Worm (Caenorhabditis elegans): ENCODE results near the gene str-46.

- TF ChIP-seq snpc-4 (tag; optimal IDR thresholded peaks at IDR 0.05) (no peak), Y75B8A.6 (GFP tag; IDR thresholded peaks at IDR 0.05) (no peak), zfp-3 (GFP tag; conservative IDR thresholded peaks at IDR 0.05) (no peak), egl-43 (GFP tag; IDR thresholded peaks at IDR 0.05) (no peak), unc-62 (GFP tag; optimal IDR thresholded peaks at IDR 0.05 in 1 of 2) (no peak), unc-62 (tag; optimal IDR thresholded peaks at IDR 0.05) (no peak), nhr-6 (tag; optimal IDR thresholded peaks at IDR 0.05) (no peak), ztf-11 (tag; optimal IDR thresholded peaks at IDR 0.05) (no peak), ceh-82 (tag; optimal IDR thresholded peaks at IDR 0.05) (no peak), lir-3 (tag; optimal IDR thresholded peaks at IDR 0.05) (no peak), ces-1 (GFP tag; optimal IDR thresholded peaks at IDR 0.05) (no peak)
Observed at ce11 chrV:2899867-2900266, at the start of gene str-46.

All from whole organism, L4 larva.